Fruit fly (Drosophila melanogaster) whole organism, embryonic: ENCODE measurements around the gene CG13654.

Experiments used
- Aef1 ChIP-seq: fragments of 200-800 bp; sonication (Bioruptor generic); IDR thresholded peaks from 3 replicates; pipeline ENCODE4 v1.3.6; 2022; ENCODE audit warnings: missing biosample characterization, missing genetic modification characterization
- Atf3 ChIP-seq: fragments of 200-800 bp; sonication (Bioruptor generic); optimal IDR thresholded peaks from 3 replicates; lab custom pipeline; 2016; ENCODE audit warnings: missing biosample characterization, missing genetic modification characterization
- Atf6 ChIP-seq: fragments of 200-800 bp; sonication (Bioruptor generic); IDR thresholded peaks from 2 replicates; pipeline ENCODE4 v1.3.6; 2022; ENCODE audit warnings: missing biosample characterization, missing genetic modification characterization
- Bgb ChIP-seq: fragments of 200-800 bp; sonication (Bioruptor generic); IDR thresholded peaks from 2 replicates; pipeline ENCODE4 v1.3.6; 2022; ENCODE audit warnings: missing biosample characterization, missing genetic modification characterization; ENCODE audit not compliant: partially characterized antibody
- Bteb2 ChIP-seq: fragments of 200-800 bp; sonication (Bioruptor generic); optimal IDR thresholded peaks from 2 replicates; lab custom pipeline; 2016; ENCODE audit warnings: missing biosample characterization, missing genetic modification characterization
- CG10209 ChIP-seq: fragments of 200-800 bp; sonication (Bioruptor generic); optimal IDR thresholded peaks from 3 replicates; lab custom pipeline; 2017; ENCODE audit warnings: missing biosample characterization, mild to moderate bottlenecking, missing genetic modification characterization, missing genetic modification reagents
- CG10654 ChIP-seq: fragments of 200-800 bp; sonication (Bioruptor generic); optimal IDR thresholded peaks from 2 replicates; lab custom pipeline; 2016; ENCODE audit warnings: missing biosample characterization, missing genetic modification characterization
- CG10979 ChIP-seq: fragments of 200-800 bp; sonication (Bioruptor generic); optimal IDR thresholded peaks from 2 replicates; lab custom pipeline; 2018; ENCODE audit warnings: missing biosample characterization, mild to moderate bottlenecking, missing genetic modification characterization, moderate library complexity
- CG12155 ChIP-seq: fragments of 200-800 bp; sonication (Bioruptor generic); optimal IDR thresholded peaks from 3 replicates; lab custom pipeline; 2016; ENCODE audit warnings: missing biosample characterization, missing genetic modification characterization
- CG12391 ChIP-seq: fragments of 200-800 bp; sonication (Bioruptor generic); optimal IDR thresholded peaks from 3 replicates; lab custom pipeline; 2018; ENCODE audit warnings: missing biosample characterization, mild to moderate bottlenecking, missing genetic modification characterization, moderate library complexity
- CG13775 ChIP-seq: fragments of 200-800 bp; sonication (Bioruptor generic); optimal IDR thresholded peaks from 3 replicates; lab custom pipeline; 2017; ENCODE audit warnings: missing biosample characterization, mild to moderate bottlenecking, missing genetic modification characterization
- CG14014 ChIP-seq: fragments of 200-800 bp; sonication (Bioruptor generic); IDR thresholded peaks from 2 replicates; pipeline ENCODE4 v1.3.6; 2022; ENCODE audit warnings: missing biosample characterization, missing genetic modification characterization
- CG16779 ChIP-seq: fragments of 200-800 bp; sonication (Bioruptor generic); IDR thresholded peaks from 2 replicates; pipeline ENCODE4 v1.3.6; 2022; ENCODE audit warnings: missing biosample characterization, missing genetic modification characterization
- CG17359 ChIP-seq: fragments of 200-800 bp; sonication (Bioruptor generic); optimal IDR thresholded peaks from 3 replicates; lab custom pipeline; 2018; ENCODE audit warnings: missing biosample characterization, mild to moderate bottlenecking, missing genetic modification characterization, moderate library complexity
- CG2678 ChIP-seq: fragments of 200-800 bp; sonication (Bioruptor generic); optimal IDR thresholded peaks from 3 replicates; lab custom pipeline; 2019; ENCODE audit warnings: missing biosample characterization, mild to moderate bottlenecking, missing genetic modification characterization, moderate library complexity
- CG32532 ChIP-seq: fragments of 200-800 bp; sonication (Bioruptor generic); IDR thresholded peaks from 2 replicates; pipeline ENCODE4 v1.3.6; 2022; ENCODE audit warnings: missing biosample characterization, missing genetic modification characterization
- CG32767 ChIP-seq: fragments of 200-800 bp; sonication (Bioruptor generic); IDR thresholded peaks from 2 replicates; pipeline ENCODE4 v1.3.6; 2022; ENCODE audit warnings: missing biosample characterization, missing genetic modification characterization
- CG33557 ChIP-seq: fragments of 200-800 bp; sonication (Bioruptor generic); optimal IDR thresholded peaks from 2 replicates; lab custom pipeline; 2019; ENCODE audit warnings: missing biosample characterization, mild to moderate bottlenecking, missing genetic modification characterization, moderate library complexity
- CG4424 ChIP-seq: fragments of 200-800 bp; sonication (Bioruptor generic); optimal IDR thresholded peaks from 3 replicates; lab custom pipeline; 2016; ENCODE audit warnings: missing biosample characterization, missing genetic modification characterization
- CG6689 ChIP-seq: fragments of 200-800 bp; sonication (Bioruptor generic); IDR thresholded peaks from 2 replicates; pipeline ENCODE4 v1.3.6; 2022; ENCODE audit warnings: missing biosample characterization, missing genetic modification characterization
- CG6813 ChIP-seq: fragments of 200-800 bp; sonication (Bioruptor generic); optimal IDR thresholded peaks from 2 replicates; lab custom pipeline; 2017; ENCODE audit warnings: missing biosample characterization, missing genetic modification characterization, mild to moderate bottlenecking, moderate library complexity, missing genetic modification reagents
- CG7372 ChIP-seq: fragments of 200-800 bp; sonication (Bioruptor generic); IDR thresholded peaks from 2 replicates; pipeline ENCODE4 v1.3.6; 2022; ENCODE audit warnings: missing biosample characterization, missing genetic modification characterization
- CG7786 ChIP-seq: fragments of 200-800 bp; sonication (Bioruptor generic); optimal IDR thresholded peaks from 2 replicates; lab custom pipeline; 2016; ENCODE audit warnings: missing biosample characterization, missing genetic modification characterization
- CG9215 ChIP-seq: fragments of 200-800 bp; sonication (Bioruptor generic); IDR thresholded peaks from 2 replicates; pipeline ENCODE4 v1.3.6; 2022; ENCODE audit warnings: missing biosample characterization, missing genetic modification characterization
- CG9437 ChIP-seq: fragments of 200-800 bp; sonication (Bioruptor generic); optimal IDR thresholded peaks from 2 replicates; lab custom pipeline; 2018; ENCODE audit warnings: missing biosample characterization, mild to moderate bottlenecking, missing genetic modification characterization
- Dbx ChIP-seq: fragments of 200-800 bp; sonication (Bioruptor generic); IDR thresholded peaks from 3 replicates; pipeline ENCODE4 v1.3.6; 2022; ENCODE audit warnings: missing biosample characterization, missing genetic modification characterization
- Elba2 ChIP-seq: fragments of 200-800 bp; sonication (Bioruptor generic); optimal IDR thresholded peaks from 3 replicates; lab custom pipeline; 2016; ENCODE audit warnings: missing biosample characterization, missing genetic modification characterization
- Ets97D ChIP-seq: fragments of 200-800 bp; sonication (Bioruptor generic); optimal IDR thresholded peaks from 3 replicates; lab custom pipeline; 2016; ENCODE audit warnings: missing biosample characterization, missing genetic modification characterization
- Fer3 ChIP-seq: fragments of 200-800 bp; sonication (Bioruptor generic); optimal IDR thresholded peaks from 2 replicates; lab custom pipeline; 2018; ENCODE audit warnings: missing biosample characterization, mild to moderate bottlenecking, missing genetic modification characterization, moderate library complexity
- H2.0 ChIP-seq: fragments of 200-800 bp; sonication (Bioruptor generic); IDR thresholded peaks from 2 replicates; pipeline ENCODE4 v1.3.6; 2022; ENCODE audit warnings: missing biosample characterization, missing genetic modification characterization
- Hr51 ChIP-seq, 2 experiments: fragments of 200-800 bp; sonication (Bioruptor generic); optimal IDR thresholded peaks; 2 replicates in 1 of 2; 3 replicates in 1 of 2; lab custom pipeline; 2016 to 2018; ENCODE audit warnings: missing biosample characterization in 2 of 2, missing genetic modification characterization in 2 of 2, mild to moderate bottlenecking in 1 of 2, moderate library complexity in 1 of 2
- Hr78 ChIP-seq, 2 experiments: fragments of 200-800 bp in 1 of 2; fragments of >200 bp in 1 of 2; sonication (Bioruptor generic) in 1 of 2; optimal IDR thresholded peaks; 2 replicates each; lab custom pipeline; 2017 to 2019; ENCODE audit warnings: missing biosample characterization in 2 of 2, missing genetic modification characterization in 2 of 2, mild to moderate bottlenecking in 1 of 2, moderate library complexity in 1 of 2
- Optix ChIP-seq: fragments of 200-800 bp; sonication (Bioruptor generic); IDR thresholded peaks from 3 replicates; pipeline ENCODE4 v1.3.6; 2022; ENCODE audit warnings: missing biosample characterization, missing genetic modification characterization
- Sry-δ ChIP-seq: fragments of 200-800 bp; sonication (Bioruptor generic); optimal IDR thresholded peaks from 2 replicates; lab custom pipeline; 2016; ENCODE audit warnings: missing biosample characterization, missing genetic modification characterization
- al ChIP-seq: fragments of 200-800 bp; sonication (Bioruptor generic); IDR thresholded peaks from 2 replicates; pipeline ENCODE4 v1.3.6; 2022; ENCODE audit warnings: missing biosample characterization, missing genetic modification characterization
- bbx ChIP-seq: fragments of 200-800 bp; sonication (Bioruptor generic); IDR thresholded peaks from 2 replicates; pipeline ENCODE4 v1.3.6; 2022; ENCODE audit warnings: missing biosample characterization, missing genetic modification characterization; ENCODE audit not compliant: partially characterized antibody
- ci ChIP-seq: fragments of 200-800 bp; sonication (Bioruptor generic); IDR thresholded peaks from 3 replicates; pipeline ENCODE4 v1.3.6; 2022; ENCODE audit warnings: missing biosample characterization, missing genetic modification characterization
- disco-r ChIP-seq: fragments of 200-800 bp; sonication (Bioruptor generic); optimal IDR thresholded peaks from 2 replicates; lab custom pipeline; 2016; ENCODE audit warnings: missing biosample characterization, missing genetic modification characterization
- dmrt11E ChIP-seq: fragments of 200-800 bp; sonication (Bioruptor generic); optimal IDR thresholded peaks from 3 replicates; lab custom pipeline; 2018; ENCODE audit warnings: missing biosample characterization, mild to moderate bottlenecking, missing genetic modification characterization, moderate library complexity
- dysf ChIP-seq: fragments of 200-800 bp; sonication (Bioruptor generic); IDR thresholded peaks from 3 replicates; pipeline ENCODE4 v1.3.6; 2022; ENCODE audit warnings: missing biosample characterization, missing genetic modification characterization
- exex ChIP-seq: fragments of 200-800 bp; sonication (Bioruptor generic); optimal IDR thresholded peaks from 4 replicates; lab custom pipeline; 2018; ENCODE audit warnings: missing biosample characterization, mild to moderate bottlenecking, missing genetic modification characterization, moderate library complexity
- grau ChIP-seq: fragments of 200-800 bp; optimal IDR thresholded peaks from 3 replicates; lab custom pipeline; 2019; ENCODE audit warnings: missing biosample characterization, mild to moderate bottlenecking, missing genetic modification characterization, moderate library complexity
- hth ChIP-seq: fragments of >200 bp; optimal IDR thresholded peaks from 2 replicates; lab custom pipeline; 2017; ENCODE audit warnings: inconsistent platforms
- kay ChIP-seq: fragments of 200-800 bp; sonication (Bioruptor generic); optimal IDR thresholded peaks from 2 replicates; lab custom pipeline; 2016; ENCODE audit warnings: missing biosample characterization, missing genetic modification characterization
- mirr ChIP-seq: fragments of 200-800 bp; sonication (Bioruptor generic); optimal IDR thresholded peaks from 3 replicates; lab custom pipeline; 2018; ENCODE audit warnings: missing biosample characterization, mild to moderate bottlenecking, missing genetic modification characterization
- nau ChIP-seq: fragments of 200-800 bp; sonication (Bioruptor generic); optimal IDR thresholded peaks from 3 replicates; lab custom pipeline; 2017; ENCODE audit warnings: missing biosample characterization, mild to moderate bottlenecking, missing genetic modification characterization, missing genetic modification reagents
- nerfin-2 ChIP-seq: fragments of 200-800 bp; sonication (Bioruptor generic); IDR thresholded peaks from 2 replicates; pipeline ENCODE4 v1.3.6; 2022; ENCODE audit warnings: missing biosample characterization, missing genetic modification characterization; ENCODE audit not compliant: partially characterized antibody
- sr ChIP-seq: fragments of 200-800 bp; sonication (Bioruptor generic); IDR thresholded peaks from 3 replicates; pipeline ENCODE4 v1.3.6; 2022; ENCODE audit warnings: missing biosample characterization, missing genetic modification characterization
- tin ChIP-seq: fragments of 200-800 bp; sonication (Bioruptor generic); optimal IDR thresholded peaks from 3 replicates; lab custom pipeline; 2016; ENCODE audit warnings: missing biosample characterization, missing genetic modification characterization
- tna ChIP-seq: fragments of 200-800 bp; sonication (Bioruptor generic); IDR thresholded peaks from 2 replicates; pipeline ENCODE4 v1.3.6; 2022; ENCODE audit warnings: missing biosample characterization, missing genetic modification characterization; ENCODE audit not compliant: partially characterized antibody

The CG13654 gene

DNA sequence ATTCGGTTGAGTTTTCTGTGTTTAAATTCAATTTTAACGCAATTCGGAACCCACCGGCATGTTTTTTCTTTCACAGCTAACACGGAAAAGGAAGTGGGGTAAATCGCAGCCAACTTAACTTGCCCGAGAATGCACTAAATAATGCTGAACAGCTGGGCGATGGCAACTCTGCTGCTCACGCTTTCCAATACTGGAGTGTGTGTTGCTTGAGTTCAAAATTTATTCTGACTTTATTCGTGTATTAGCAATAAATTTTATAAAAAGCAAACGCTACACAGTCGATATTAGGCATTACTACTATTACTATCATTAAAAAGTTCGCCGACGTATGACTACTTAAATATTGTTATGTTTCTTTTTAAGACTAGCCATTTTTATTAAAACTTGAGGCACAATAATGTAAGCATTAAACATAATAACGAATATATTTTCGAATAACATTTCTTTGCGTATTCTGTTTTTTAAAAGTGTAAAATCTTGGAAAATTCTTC is 47.8 kb downstream of the CG13654 start, which contains the start of the genes RpS27 and Nup37 (continued):
- TF ChIP-seq Hr51 (GFP tag; optimal IDR thresholded peaks at IDR 0.05; lab: Kevin White, UChicago): peak; percentile 92 to 99
- no peak for TF ChIP-seq tna
- peak; percentile 93 for TF ChIP-seq kay (GFP tag; lab: Kevin White, UChicago)
- TF ChIP-seq Hr78 (GFP tag; optimal IDR thresholded peaks at IDR 0.05; lab: Kevin White, UChicago): no peak
- peak; percentile 98 for TF ChIP-seq Fer3 (tag; lab: Kevin White, UChicago)
- peak; percentile 98 for TF ChIP-seq disco-r (GFP tag; lab: Kevin White, UChicago)
- peak; percentile 98 for TF ChIP-seq sr (GFP tag; lab: Robert Waterston, UW)
- TF ChIP-seq Dbx: peak; percentile 99
- peak; percentile 95 for TF ChIP-seq al (GFP tag; lab: Robert Waterston, UW)
- peak; percentile 96 for TF ChIP-seq Optix
- TF ChIP-seq CG4424 (GFP tag; lab: Kevin White, UChicago): peak; percentile 98
- TF ChIP-seq dmrt11E: peak; percentile 94
- peak; percentile 98 for TF ChIP-seq CG32532 (GFP tag; lab: Robert Waterston, UW)
- peak; percentile 100 for TF ChIP-seq mirr (GFP tag; lab: Kevin White, UChicago)
- TF ChIP-seq tin (GFP tag; lab: Kevin White, UChicago): peak; percentile 98
- TF ChIP-seq nerfin-2: no peak
- TF ChIP-seq CG32767 (GFP tag; lab: Robert Waterston, UW): peak; percentile 80
- TF ChIP-seq hth (lab: Kevin White, UChicago): no peak
- TF ChIP-seq CG16779 (GFP tag; lab: Robert Waterston, UW): peak; percentile 97
- TF ChIP-seq CG10654 (GFP tag; lab: Kevin White, UChicago): peak; percentile 99
- peak; percentile 88 for TF ChIP-seq exex (tag; lab: Kevin White, UChicago)
- peak; percentile 93 for TF ChIP-seq CG12155 (GFP tag; lab: Kevin White, UChicago)
- TF ChIP-seq CG33557 (GFP tag; lab: Kevin White, UChicago): peak; percentile 96
- TF ChIP-seq H2.0 (GFP tag; lab: Robert Waterston, UW): peak; percentile 97
- TF ChIP-seq CG17359 (tag; lab: Kevin White, UChicago): peak; percentile 97
- peak; percentile 92 for TF ChIP-seq grau (tag; lab: Kevin White, UChicago)
- peak; percentile 43; the same call in 1 of the 2 replicates for TF ChIP-seq Bgb (GFP tag; lab: Robert Waterston, UW)
- TF ChIP-seq CG2678 (tag; lab: Kevin White, UChicago): peak; percentile 92
- TF ChIP-seq Elba2: peak; percentile 72
- TF ChIP-seq Ets97D (GFP tag; lab: Kevin White, UChicago): peak; percentile 100
- TF ChIP-seq nau: peak; percentile 98
- peak; percentile 94 for TF ChIP-seq CG7372
- TF ChIP-seq CG9437: peak; percentile 94
- peak; percentile 98 for TF ChIP-seq CG6813 (GFP tag; lab: Kevin White, UChicago)
- peak; percentile 93 for TF ChIP-seq Atf6 (GFP tag; lab: Robert Waterston, UW)
- peak; percentile 97 for TF ChIP-seq CG12391 (tag; lab: Kevin White, UChicago)
- TF ChIP-seq Aef1 (GFP tag; lab: Robert Waterston, UW): peak; percentile 95
- TF ChIP-seq CG10209: peak; percentile 99
- peak; percentile 83 for TF ChIP-seq Sry-δ (GFP tag; lab: Kevin White, UChicago)
- TF ChIP-seq CG14014 (GFP tag; lab: Robert Waterston, UW): peak; percentile 95
- TF ChIP-seq Bteb2: peak; percentile 97
- TF ChIP-seq bbx (GFP tag; lab: Robert Waterston, UW): 0 out of 2 replicates have a peak, but pooled peaks have one; percentile 34
- peak; percentile 91 for TF ChIP-seq CG9215
- peak; percentile 99 for TF ChIP-seq CG13775 (GFP tag; lab: Kevin White, UChicago)
- peak; percentile 96 for TF ChIP-seq dysf (GFP tag; lab: Robert Waterston, UW)
- TF ChIP-seq CG7786 (GFP tag; lab: Kevin White, UChicago): peak; percentile 98
- TF ChIP-seq Atf3 (GFP tag; lab: Kevin White, UChicago): peak; percentile 98
- peak; percentile 91 for TF ChIP-seq CG6689 (GFP tag; lab: Robert Waterston, UW)
- peak; percentile 86 for TF ChIP-seq CG10979 (tag; lab: Kevin White, UChicago)
- peak; percentile 99 for TF ChIP-seq ci (GFP tag; lab: Robert Waterston, UW)
